Worm (Caenorhabditis elegans) whole organism, L1 larva: ENCODE results near the gene ugt-58.

Experiments
- ceh-8 ChIP-seq: fragments of 200-800 bp; sonication (Bioruptor generic); optimal IDR thresholded peaks from 2 replicates; lab custom pipeline; 2018; ENCODE audit warnings: mild to moderate bottlenecking, missing genetic modification characterization, moderate library complexity, missing compliant biosample characterization
- fkh-10 ChIP-seq: sonication (generic microtip); optimal IDR thresholded peaks from 2 replicates; lab custom pipeline; 2017; ENCODE audit warnings: missing biosample characterization, missing genetic modification reagents, missing genetic modification characterization
- nhr-28 ChIP-seq: fragments of 150-350 bp; optimal IDR thresholded peaks from 2 replicates; lab custom pipeline; 2014; ENCODE audit warnings: missing biosample characterization, missing genetic modification characterization
- snpc-4 ChIP-seq: fragments of 150-350 bp; optimal IDR thresholded peaks from 2 replicates; lab custom pipeline; 2014; ENCODE audit warnings: missing biosample characterization, missing genetic modification characterization
- sox-4 ChIP-seq: sonication (generic microtip); optimal IDR thresholded peaks from 2 replicates; lab custom pipeline; 2016; ENCODE audit warnings: missing genetic modification characterization, missing compliant biosample characterization
- vab-15 ChIP-seq: sonication (generic microtip); optimal IDR thresholded peaks from 2 replicates; lab custom pipeline; 2017; ENCODE audit warnings: missing genotype, mild to moderate bottlenecking, missing genetic modification characterization, missing compliant biosample characterization
- ztf-4 ChIP-seq: fragments of 150-350 bp; optimal IDR thresholded peaks from 2 replicates; lab custom pipeline; 2014; ENCODE audit warnings: missing biosample characterization, missing genetic modification characterization

- TF ChIP-seq sox-4 (tag; lab: Kevin White, UChicago) (no peak), vab-15 (tag; lab: Kevin White, UChicago) (no peak), ztf-4 (tag; lab: Kevin White, UChicago) (no peak), nhr-28 (tag; lab: Kevin White, UChicago) (no peak), snpc-4 (tag; lab: Kevin White, UChicago) (no peak), fkh-10 (GFP tag; lab: Kevin White, UChicago) (no peak), ceh-8 (no peak)
These were observed 18.1 kb upstream of the ugt-58 start for ce11 chrII:9604685-9605084.
